Worm (Caenorhabditis elegans) whole organism, early embryonic: ENCODE measurements around the gene F32D8.2.

Experiments
- ama-1 ChIP-seq: fragments of 150-350 bp; optimal IDR thresholded peaks from 2 replicates; lab custom pipeline; 2014
- flt-1 ChIP-seq: fragments of 200-800 bp; sonication (Bioruptor generic); IDR thresholded peaks from 2 replicates; pipeline ENCODE4 v1.3.6; 2022; ENCODE audit warnings: missing genetic modification characterization, missing compliant biosample characterization

ce11 chrV:10897106-10897171 lies 13.4 kb downstream of the F32D8.2 start, which contains the start of gene sec-61.G:
- TF ChIP-seq ama-1 (lab: Kevin White, UChicago) = no peak
- no peak for TF ChIP-seq flt-1 (GFP tag; lab: Robert Waterston, UW)
